Worm (Caenorhabditis elegans): ENCODE measurements around the gene B0303.7.

DNA sequence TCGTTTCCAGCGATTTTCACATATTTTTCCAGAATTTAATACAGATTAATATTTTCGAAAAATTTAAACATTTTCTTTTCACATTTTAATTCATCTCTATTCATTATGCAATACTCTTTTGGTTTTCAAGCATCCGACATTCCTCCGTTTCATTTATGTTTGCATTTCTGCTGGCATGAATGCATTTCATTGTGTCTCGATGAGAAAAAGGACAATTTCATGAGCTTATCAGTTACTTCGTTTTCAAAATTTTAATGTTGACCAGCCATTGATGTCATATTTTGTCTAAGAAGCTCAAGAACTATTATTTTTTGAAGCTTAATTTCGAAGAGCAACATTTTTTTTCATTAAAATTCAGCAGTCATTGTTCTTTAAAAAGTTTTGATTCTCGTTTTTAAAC is 25.2 kb downstream of the B0303.7 start:
- TF ChIP-seq flh-1 (GFP tag; optimal IDR thresholded peaks at IDR 0.05): no peak
- no peak for TF ChIP-seq ces-1 (GFP tag; optimal IDR thresholded peaks at IDR 0.05)
- no peak for TF ChIP-seq drap-1 (GFP tag; optimal IDR thresholded peaks at IDR 0.05)
- TF ChIP-seq mab-5 (tag; optimal IDR thresholded peaks at IDR 0.05): no peak
- TF ChIP-seq mep-1 (tag; optimal IDR thresholded peaks at IDR 0.05): no peak
- TF ChIP-seq ztf-11 (tag; optimal IDR thresholded peaks at IDR 0.05): no peak
- no peak for TF ChIP-seq elt-1 (tag; optimal IDR thresholded peaks at IDR 0.05; ENCODE audit: borderline replicate concordance, insufficient read depth)
- no peak for TF ChIP-seq lsy-2 (tag; optimal IDR thresholded peaks at IDR 0.05)
- TF ChIP-seq unc-62 (GFP tag; optimal IDR thresholded peaks at IDR 0.05): no peak
- no peak for TF ChIP-seq lin-13 (tag; optimal IDR thresholded peaks at IDR 0.05)
- no peak for TF ChIP-seq elt-3 (tag; optimal IDR thresholded peaks at IDR 0.05)
